Worm (Caenorhabditis elegans): Measurements from ENCODE around the gene Y42H9AR.4.

The Y42H9AR.4 gene

DNA sequence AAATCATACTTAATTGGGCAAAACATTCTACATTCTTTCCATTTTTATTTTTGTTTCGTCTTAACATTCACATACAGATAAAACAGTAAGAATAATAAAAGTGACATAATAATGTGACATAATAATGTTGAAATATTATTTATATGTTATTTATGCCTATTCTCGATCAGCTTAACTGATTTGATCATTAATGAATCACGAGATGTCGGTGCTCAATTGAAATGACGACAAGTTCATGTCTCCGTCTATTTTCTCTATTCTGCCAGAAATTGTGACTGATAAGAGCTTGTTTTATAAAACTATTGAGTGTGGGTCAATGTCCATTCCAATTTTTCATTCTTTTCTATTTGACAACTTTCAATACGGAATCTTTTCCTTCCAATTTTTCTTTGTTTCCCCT lies 39.7 kb upstream of the Y42H9AR.4 start:
- TF ChIP-seq elt-2 (tag; optimal IDR thresholded peaks at IDR 0.05) (peak; percentile 92), jun-1 (tag; optimal IDR thresholded peaks at IDR 0.05) (peak; percentile 20), egl-5 (tag; optimal IDR thresholded peaks at IDR 0.05) (no peak), lsy-12 (tag; optimal IDR thresholded peaks at IDR 0.05) (no peak), ceh-28 (tag; optimal IDR thresholded peaks at IDR 0.05) (no peak), lin-15B (tag; optimal IDR thresholded peaks at IDR 0.05) (no peak), mdl-1 (tag; optimal IDR thresholded peaks at IDR 0.05) (no peak), ceh-9 (tag; optimal IDR thresholded peaks at IDR 0.05) (no peak), pha-4 (tag; optimal IDR thresholded peaks at IDR 0.05) (peak; percentile 46), skn-1 (tag; optimal IDR thresholded peaks at IDR 0.05) (no peak), snpc-4 (tag; optimal IDR thresholded peaks at IDR 0.05) (no peak), ztf-11 (tag; optimal IDR thresholded peaks at IDR 0.05) (no peak), fos-1 (tag; optimal IDR thresholded peaks at IDR 0.05) (no peak), fkh-10 (GFP tag; optimal IDR thresholded peaks at IDR 0.05) (no peak), nhr-11 (tag; optimal IDR thresholded peaks at IDR 0.05) (no peak), fkh-2 (tag; optimal IDR thresholded peaks at IDR 0.05) (no peak), pqm-1 (tag; optimal IDR thresholded peaks at IDR 0.05) (peak; percentile 95), ztf-4 (tag; optimal IDR thresholded peaks at IDR 0.05) (no peak), nfya-1 (tag; optimal IDR thresholded peaks at IDR 0.05; ENCODE audit: insufficient read depth) (no peak), tbx-2 (tag; optimal IDR thresholded peaks at IDR 0.05) (no peak), nhr-23 (tag; optimal IDR thresholded peaks at IDR 0.05) (no peak), hmg-11 (tag; optimal IDR thresholded peaks at IDR 0.05) (no peak), R02D3.7 (tag; optimal IDR thresholded peaks at IDR 0.05) (no peak), ZK546.5 (tag; optimal IDR thresholded peaks at IDR 0.05) (no peak)

DNA sequence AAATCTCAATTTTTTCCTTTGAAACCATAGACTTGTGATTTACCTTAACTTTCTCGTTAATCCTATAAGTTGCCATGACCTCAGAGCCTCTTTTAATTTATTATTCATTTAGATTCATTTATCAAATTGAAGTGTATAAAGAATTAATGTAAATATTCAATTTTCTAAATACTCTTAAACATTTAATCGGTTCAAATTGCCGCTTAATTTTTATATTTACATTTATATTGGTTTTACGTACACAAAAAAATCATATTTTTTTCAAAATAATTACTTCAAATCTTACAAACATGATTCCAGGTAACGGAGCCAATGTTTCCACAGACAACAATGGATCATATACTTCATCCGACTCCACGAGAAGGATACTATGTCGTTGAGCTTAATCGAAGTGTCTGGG lies 36.5 kb upstream of the Y42H9AR.4 start, which contains the start of gene pmk-1:
Gene pmk-1 (plus strand): TSS at position 301 of the 400 bp plus-strand sequence.
- TF ChIP-seq lsy-12 (tag; optimal IDR thresholded peaks at IDR 0.05) (no peak), nhr-77 (tag; optimal IDR thresholded peaks at IDR 0.05) (no peak), pqm-1 (tag; optimal IDR thresholded peaks at IDR 0.05) (no peak), elt-3 (tag; optimal IDR thresholded peaks at IDR 0.05) (no peak), nhr-67 (tag; optimal IDR thresholded peaks at IDR 0.05) (no peak), jun-1 (tag; optimal IDR thresholded peaks at IDR 0.05) (no peak), nhr-12 (tag; optimal IDR thresholded peaks at IDR 0.05) (no peak), lin-15B (tag; optimal IDR thresholded peaks at IDR 0.05) (no peak), mml-1 (tag; optimal IDR thresholded peaks at IDR 0.05) (no peak), egl-5 (tag; optimal IDR thresholded peaks at IDR 0.05) (no peak), snpc-4 (tag; optimal IDR thresholded peaks at IDR 0.05) (no peak), elt-1 (tag; optimal IDR thresholded peaks at IDR 0.05) (no peak), aly-2 (tag; optimal IDR thresholded peaks at IDR 0.05) (no peak), nhr-11 (tag; optimal IDR thresholded peaks at IDR 0.05) (no peak), tbx-2 (tag; optimal IDR thresholded peaks at IDR 0.05) (no peak), ztf-11 (tag; optimal IDR thresholded peaks at IDR 0.05) (no peak), nhr-28 (tag; optimal IDR thresholded peaks at IDR 0.05) (no peak), ceh-28 (tag; optimal IDR thresholded peaks at IDR 0.05) (no peak), nhr-76 (tag; optimal IDR thresholded peaks at IDR 0.05) (no peak), elt-2 (tag; optimal IDR thresholded peaks at IDR 0.05) (no peak)

DNA sequence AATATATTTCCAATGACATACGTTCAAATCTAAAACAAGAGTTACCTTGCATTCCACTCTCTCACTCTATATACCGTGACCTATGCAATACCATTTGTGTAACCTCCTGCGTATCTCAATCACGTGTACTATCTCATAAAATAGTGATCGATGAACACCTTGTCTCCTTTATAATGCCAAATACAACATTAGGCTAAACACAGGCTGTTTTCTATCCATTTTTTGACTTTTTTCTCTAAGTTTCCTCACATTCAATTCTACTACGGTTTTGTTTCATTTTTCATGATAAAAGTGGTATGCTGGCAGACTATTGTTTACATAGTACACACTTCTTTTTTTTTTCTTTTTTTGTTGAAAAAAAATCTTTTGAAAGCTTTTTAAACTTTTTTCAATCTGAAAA lies 34.3 kb upstream of the Y42H9AR.4 start:
- TF ChIP-seq mdl-1 (tag; optimal IDR thresholded peaks at IDR 0.05), result peak; percentile 79
- TF ChIP-seq ceh-28 (tag; optimal IDR thresholded peaks at IDR 0.05), result peak; percentile 67
- no peak for TF ChIP-seq nhr-77 (tag; optimal IDR thresholded peaks at IDR 0.05)
- peak; percentile 46 for TF ChIP-seq nhr-23 (tag; optimal IDR thresholded peaks at IDR 0.05)
- peak; percentile 16 for TF ChIP-seq nfya-1 (tag; optimal IDR thresholded peaks at IDR 0.05; ENCODE audit: insufficient read depth)
- peak; percentile 36 for TF ChIP-seq pqm-1 (tag; optimal IDR thresholded peaks at IDR 0.05)
- TF ChIP-seq ceh-16 (tag; optimal IDR thresholded peaks at IDR 0.05), result no peak
- TF ChIP-seq ZK546.5 (tag; optimal IDR thresholded peaks at IDR 0.05), result no peak
- TF ChIP-seq pha-4 (tag; optimal IDR thresholded peaks at IDR 0.05), result peak; percentile 92
- TF ChIP-seq ceh-9 (tag; optimal IDR thresholded peaks at IDR 0.05), result no peak
- no peak for TF ChIP-seq R02D3.7 (tag; optimal IDR thresholded peaks at IDR 0.05)
- TF ChIP-seq nhr-25 (tag; optimal IDR thresholded peaks at IDR 0.05), result peak; percentile 81
- peak; percentile 44 for TF ChIP-seq elt-2 (tag; optimal IDR thresholded peaks at IDR 0.05)

DNA sequence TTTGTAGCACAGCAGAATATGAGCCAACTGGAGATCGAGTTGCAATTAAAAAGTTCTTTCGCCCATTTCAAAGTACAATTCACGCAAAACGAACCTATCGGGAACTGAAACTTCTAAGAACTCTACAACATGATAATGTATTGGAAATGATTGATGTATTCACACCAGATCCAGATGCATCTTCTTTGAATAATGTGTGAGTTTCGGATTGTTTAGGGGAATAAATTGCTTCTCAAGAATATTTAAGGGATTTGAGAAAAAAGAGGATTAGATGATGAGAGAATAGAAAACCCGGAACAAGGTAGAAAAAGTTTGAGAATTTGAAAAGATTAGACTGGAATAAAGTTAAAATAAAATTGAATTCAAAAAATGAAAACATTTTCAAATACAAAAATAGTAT lies 32.3 kb upstream of the Y42H9AR.4 start:
- TF ChIP-seq lin-39 (tag; optimal IDR thresholded peaks at IDR 0.05), result no peak
- no peak for TF ChIP-seq ama-1 (optimal IDR thresholded peaks at IDR 0.05)
- TF ChIP-seq eor-1 (tag; optimal IDR thresholded peaks at IDR 0.05), result no peak
- TF ChIP-seq skn-1 (tag; optimal IDR thresholded peaks at IDR 0.05), result no peak
- TF ChIP-seq ztf-11 (tag; optimal IDR thresholded peaks at IDR 0.05), result no peak
- no peak for TF ChIP-seq daf-12 (tag; optimal IDR thresholded peaks at IDR 0.05)
- no peak for TF ChIP-seq tbx-2 (tag; optimal IDR thresholded peaks at IDR 0.05)
- no peak for TF ChIP-seq nhr-77 (tag; optimal IDR thresholded peaks at IDR 0.05)
- no peak for TF ChIP-seq fkh-10 (GFP tag; optimal IDR thresholded peaks at IDR 0.05)
- no peak for TF ChIP-seq elt-2 (tag; optimal IDR thresholded peaks at IDR 0.05)
- no peak for TF ChIP-seq ceh-82 (tag; optimal IDR thresholded peaks at IDR 0.05)
- no peak for TF ChIP-seq elt-3 (tag; optimal IDR thresholded peaks at IDR 0.05)

Data from whole organism, L3 larva.